Worm (Caenorhabditis elegans) whole organism, young adult: Measurements from ENCODE around the gene sri-40.

ENCODE experiments used
- B0336.3 ChIP-seq: fragments of 200-800 bp; sonication (Bioruptor generic); IDR thresholded peaks from 2 replicates; pipeline ENCODE4 v1.3.6; 2022; ENCODE audit warnings: missing genetic modification characterization, missing compliant biosample characterization
- C06A6.2 ChIP-seq: fragments of 200-800 bp; sonication (Bioruptor generic); conservative IDR thresholded peaks from 2 replicates; pipeline ENCODE4 v1.3.6; 2022; ENCODE audit warnings: missing genetic modification characterization, missing compliant biosample characterization
- F33H1.4 ChIP-seq: fragments of 200-800 bp; sonication (Bioruptor generic); IDR thresholded peaks from 2 replicates; pipeline ENCODE4 v1.3.6; 2022; ENCODE audit warnings: missing genetic modification reagents, missing genetic modification characterization, missing compliant biosample characterization
- F37B4.10 ChIP-seq: fragments of 200-800 bp; sonication (Bioruptor generic); IDR thresholded peaks from 2 replicates; pipeline ENCODE4 v1.3.6; 2022; ENCODE audit warnings: missing genetic modification characterization, missing compliant biosample characterization
- F55B11.4 ChIP-seq: sonication (generic microtip); optimal IDR thresholded peaks from 2 replicates; lab custom pipeline; 2016; ENCODE audit warnings: missing compliant biosample characterization, missing genetic modification characterization, borderline replicate concordance; ENCODE audit not compliant: insufficient read depth
- F57A8.1 ChIP-seq: fragments of 200-800 bp; sonication (Bioruptor generic); optimal IDR thresholded peaks from 2 replicates; lab custom pipeline; 2018; ENCODE audit warnings: mild to moderate bottlenecking, missing genetic modification characterization, moderate library complexity, missing compliant biosample characterization
- Y79H2A.3 ChIP-seq: fragments of 200-800 bp; sonication (Bioruptor generic); conservative IDR thresholded peaks from 2 replicates; pipeline ENCODE4 v1.3.6; 2022; ENCODE audit warnings: missing genetic modification reagents, missing genetic modification characterization, missing compliant biosample characterization
- aptf-2 ChIP-seq: fragments of 200-800 bp; sonication (Bioruptor generic); conservative IDR thresholded peaks from 2 replicates; pipeline ENCODE4 v1.3.6; 2022; ENCODE audit warnings: missing genetic modification reagents, missing genetic modification characterization, missing compliant biosample characterization
- athp-1 ChIP-seq: sonication (generic microtip); optimal IDR thresholded peaks from 2 replicates; lab custom pipeline; 2017; ENCODE audit warnings: mild to moderate bottlenecking, missing genetic modification characterization, missing compliant biosample characterization
- attf-3 ChIP-seq: fragments of 200-800 bp; sonication (Bioruptor generic); conservative IDR thresholded peaks from 2 replicates; pipeline ENCODE4 v1.3.6; 2022; ENCODE audit warnings: missing genetic modification reagents, missing genetic modification characterization, missing compliant biosample characterization
- attf-5 ChIP-seq: fragments of 200-800 bp; sonication (Bioruptor generic); optimal IDR thresholded peaks from 2 replicates; lab custom pipeline; 2018; ENCODE audit warnings: mild to moderate bottlenecking, missing genetic modification characterization, missing compliant biosample characterization
- cebp-1 ChIP-seq, 2 experiments: fragments of 200-800 bp in 1 of 2; sonication (Bioruptor generic) in 1 of 2; sonication (generic microtip) in 1 of 2; IDR thresholded peaks in 1 of 2; optimal IDR thresholded peaks in 1 of 2; 2 replicates each; pipeline versions ENCODE4 v1.3.6 to Lab custom; 2017 to 2022; ENCODE audit warnings: missing compliant biosample characterization in 2 of 2, missing genetic modification characterization in 2 of 2, mild to moderate bottlenecking in 1 of 2, missing genetic modification reagents in 1 of 2, moderate library complexity in 1 of 2
- ceh-100 ChIP-seq: fragments of 200-800 bp; sonication (Bioruptor generic); IDR thresholded peaks from 2 replicates; pipeline ENCODE4 v1.3.6; 2022; ENCODE audit warnings: missing genetic modification reagents, missing genetic modification characterization, missing compliant biosample characterization
- ceh-40 ChIP-seq: fragments of 200-800 bp; sonication (Bioruptor generic); IDR thresholded peaks from 2 replicates; pipeline ENCODE4 v1.3.6; 2022; ENCODE audit warnings: missing genetic modification characterization, missing compliant biosample characterization
- ceh-79 ChIP-seq: sonication (generic microtip); optimal IDR thresholded peaks from 2 replicates; lab custom pipeline; 2017; ENCODE audit warnings: mild to moderate bottlenecking, missing genetic modification characterization, missing compliant biosample characterization
- egl-18 ChIP-seq: fragments of 200-800 bp; sonication (Bioruptor generic); IDR thresholded peaks from 2 replicates; pipeline ENCODE4 v1.3.6; 2022; ENCODE audit warnings: missing genetic modification reagents, missing genetic modification characterization, missing compliant biosample characterization
- egl-44 ChIP-seq: fragments of 200-800 bp; sonication (Bioruptor generic); IDR thresholded peaks from 2 replicates; pipeline ENCODE4 v1.3.6; 2022; ENCODE audit warnings: missing genetic modification reagents, missing genetic modification characterization, missing compliant biosample characterization
- egrh-3 ChIP-seq: fragments of 200-800 bp; sonication (Bioruptor generic); IDR thresholded peaks from 2 replicates; pipeline ENCODE4 v1.3.6; 2022; ENCODE audit warnings: missing genetic modification reagents, missing genetic modification characterization, missing compliant biosample characterization
- fkh-3 ChIP-seq: sonication (generic microtip); optimal IDR thresholded peaks from 2 replicates; lab custom pipeline; 2016; ENCODE audit warnings: mild to moderate bottlenecking, missing genetic modification characterization, missing compliant biosample characterization
- gei-17 ChIP-seq: fragments of 200-800 bp; sonication (Bioruptor generic); optimal IDR thresholded peaks from 2 replicates; lab custom pipeline; 2018; ENCODE audit warnings: mild to moderate bottlenecking, missing genetic modification characterization, missing compliant biosample characterization
- hlh-12 ChIP-seq: sonication (generic microtip); optimal IDR thresholded peaks from 2 replicates; lab custom pipeline; 2016; ENCODE audit warnings: missing genetic modification characterization, missing compliant biosample characterization
- hmg-1.2 ChIP-seq: fragments of 200-800 bp; sonication (Bioruptor generic); IDR thresholded peaks from 2 replicates; pipeline ENCODE4 v1.3.6; 2022; ENCODE audit warnings: missing genetic modification reagents, missing genetic modification characterization, missing compliant biosample characterization
- lag-1 ChIP-seq: fragments of 200-800 bp; sonication (Bioruptor generic); IDR thresholded peaks from 2 replicates; pipeline ENCODE4 v1.3.6; 2022; ENCODE audit warnings: missing genetic modification reagents, missing genetic modification characterization, missing compliant biosample characterization
- lin-35 ChIP-seq, 3 experiments: fragments of 150-350 bp in 2 of 3; sonication (generic microtip) in 1 of 3; optimal IDR thresholded peaks; 2 replicates each; lab custom pipeline; 2014 to 2018; ENCODE audit warnings: missing biosample characterization in 3 of 3, missing genetic modification characterization in 3 of 3, missing genetic modification reagents in 3 of 3
- lin-54 ChIP-seq: fragments of 200-800 bp; sonication (Bioruptor generic); optimal IDR thresholded peaks from 2 replicates; lab custom pipeline; 2018; ENCODE audit warnings: mild to moderate bottlenecking, missing genetic modification characterization, missing compliant biosample characterization
- lir-1 ChIP-seq: fragments of 200-800 bp; sonication (Bioruptor generic); conservative IDR thresholded peaks from 2 replicates; pipeline ENCODE4 v1.3.6; 2022; ENCODE audit warnings: missing genetic modification reagents, missing genetic modification characterization, missing compliant biosample characterization
- lsy-27 ChIP-seq: sonication (generic microtip); optimal IDR thresholded peaks from 2 replicates; lab custom pipeline; 2017; ENCODE audit warnings: missing genetic modification characterization, mild to moderate bottlenecking, missing compliant biosample characterization, antibody characterized with exemption, missing genotype, borderline replicate concordance; ENCODE audit not compliant: insufficient read depth
- madf-3 ChIP-seq: fragments of 200-800 bp; sonication (Bioruptor generic); IDR thresholded peaks from 2 replicates; pipeline ENCODE4 v1.3.6; 2022; ENCODE audit warnings: missing genetic modification reagents, missing genetic modification characterization, missing compliant biosample characterization
- nfya-2 ChIP-seq: fragments of 200-800 bp; sonication (Bioruptor generic); IDR thresholded peaks from 2 replicates; pipeline ENCODE4 v1.3.6; 2022; ENCODE audit warnings: missing genetic modification reagents, missing genetic modification characterization, missing compliant biosample characterization
- nfyb-1 ChIP-seq: fragments of 200-800 bp; sonication (Bioruptor generic); IDR thresholded peaks from 2 replicates; pipeline ENCODE4 v1.3.6; 2022; ENCODE audit warnings: missing genetic modification reagents, missing genetic modification characterization, missing compliant biosample characterization
- nhr-120 ChIP-seq: fragments of 200-800 bp; sonication (Bioruptor generic); IDR thresholded peaks from 2 replicates; pipeline ENCODE4 v1.3.6; 2022; ENCODE audit warnings: missing genetic modification characterization, missing compliant biosample characterization
- nhr-80 ChIP-seq: sonication (generic microtip); optimal IDR thresholded peaks from 2 replicates; lab custom pipeline; 2016; ENCODE audit warnings: missing genetic modification characterization, missing compliant biosample characterization
- rcor-1 ChIP-seq: fragments of 200-800 bp; sonication (Bioruptor generic); IDR thresholded peaks from 2 replicates; pipeline ENCODE4 v1.3.6; 2022; ENCODE audit warnings: missing genetic modification reagents, missing genetic modification characterization, missing compliant biosample characterization
- sea-2 ChIP-seq: fragments of 200-800 bp; sonication (Bioruptor generic); IDR thresholded peaks from 2 replicates; pipeline ENCODE4 v1.3.6; 2022; ENCODE audit warnings: missing genetic modification characterization, missing compliant biosample characterization
- snpc-1.1 ChIP-seq: sonication (generic microtip); optimal IDR thresholded peaks from 2 replicates; lab custom pipeline; 2017; ENCODE audit warnings: missing genetic modification characterization, mild to moderate bottlenecking, missing compliant biosample characterization, antibody characterized with exemption, moderate library complexity, missing genotype, missing genetic modification reagents; ENCODE audit not compliant: insufficient read depth
- sptf-2 ChIP-seq: fragments of 200-800 bp; sonication (Bioruptor generic); optimal IDR thresholded peaks from 2 replicates; lab custom pipeline; 2018; ENCODE audit warnings: mild to moderate bottlenecking, missing genetic modification characterization, missing compliant biosample characterization
- tbp1 ChIP-seq: fragments of 200-800 bp; sonication (Bioruptor generic); optimal IDR thresholded peaks from 2 replicates; lab custom pipeline; 2018; ENCODE audit warnings: mild to moderate bottlenecking, missing genetic modification characterization, missing compliant biosample characterization
- tbx-9 ChIP-seq: sonication (generic microtip); optimal IDR thresholded peaks from 2 replicates; lab custom pipeline; 2016; ENCODE audit warnings: borderline replicate concordance, missing genetic modification characterization, inconsistent platforms, missing compliant biosample characterization
- unc-62 ChIP-seq: fragments of 150-350 bp; optimal IDR thresholded peaks from 2 replicates; lab custom pipeline; 2014; ENCODE audit warnings: missing biosample characterization, missing genetic modification reagents, missing genetic modification characterization
- zfh-2 ChIP-seq: fragments of 200-800 bp; sonication (Bioruptor generic); conservative IDR thresholded peaks from 2 replicates; pipeline ENCODE4 v1.3.6; 2022; ENCODE audit warnings: missing genetic modification reagents, missing genetic modification characterization, missing compliant biosample characterization
- zim-3 ChIP-seq: sonication (generic microtip); optimal IDR thresholded peaks from 2 replicates; lab custom pipeline; 2017; ENCODE audit warnings: mild to moderate bottlenecking, missing genetic modification characterization, moderate library complexity, missing compliant biosample characterization
- ztf-28 ChIP-seq: fragments of 200-800 bp; sonication (Bioruptor generic); IDR thresholded peaks from 2 replicates; pipeline ENCODE4 v1.3.6; 2022; ENCODE audit warnings: missing genetic modification reagents, missing genetic modification characterization, missing compliant biosample characterization

sri-40 gene

ce11 chrII:3154383-3154782, 23.4 kb upstream of the sri-40 start, which contains the start of gene sri-32:
sri-32 (minus strand) TSS chrII:3154483.
- TF ChIP-seq B0336.3 (GFP tag; lab: Robert Waterston, UW) (no peak), lir-1 (GFP tag; lab: Robert Waterston, UW) (no peak), tbp1 (GFP tag; lab: Kevin White, UChicago) (no peak), zim-3 (tag; lab: Kevin White, UChicago) (no peak), gei-17 (GFP tag; lab: Kevin White, UChicago) (no peak), snpc-1.1 (no peak), rcor-1 (GFP tag; lab: Robert Waterston, UW) (no peak), nfya-2 (GFP tag; lab: Robert Waterston, UW) (no peak), sptf-2 (GFP tag; lab: Kevin White, UChicago) (no peak), lin-54 (GFP tag; lab: Kevin White, UChicago) (no peak), attf-3 (GFP tag; lab: Robert Waterston, UW) (no peak)
- TF ChIP-seq, all 124 proteins: peak for 0

- TF ChIP-seq sea-2 (GFP tag; lab: Robert Waterston, UW) (no peak), cebp-1 (GFP tag; IDR thresholded peaks at IDR 0.05; lab: Robert Waterston, UW) (no peak), cebp-1 (tag; optimal IDR thresholded peaks at IDR 0.05; lab: Kevin White, UChicago) (no peak), attf-5 (GFP tag; lab: Kevin White, UChicago) (no peak), ceh-79 (tag; lab: Kevin White, UChicago) (no peak), lin-35 (GFP tag; optimal IDR thresholded peaks at IDR 0.05; lab: Kevin White, UChicago) (no peak), lin-54 (GFP tag; lab: Kevin White, UChicago) (no peak), ztf-28 (GFP tag; lab: Robert Waterston, UW) (no peak), snpc-1.1 (no peak), F55B11.4 (no peak), ceh-40 (no peak), nfyb-1 (GFP tag; lab: Robert Waterston, UW) (no peak), fkh-3 (tag; lab: Kevin White, UChicago) (no peak), tbx-9 (tag; lab: Kevin White, UChicago) (no peak), F33H1.4 (GFP tag; lab: Robert Waterston, UW) (no peak), hmg-1.2 (GFP tag; lab: Robert Waterston, UW) (no peak), zfh-2 (GFP tag; lab: Robert Waterston, UW) (no peak), F37B4.10 (no peak), egrh-3 (GFP tag; lab: Robert Waterston, UW) (no peak)
Observed at ce11 chrII:3156749-3157148, 21.0 kb upstream of the sri-40 start, which contains the start of gene sri-33. sri-33 (minus strand) TSS chrII:3156849.

- no peak for TF ChIP-seq nhr-80 (tag; lab: Kevin White, UChicago)
- TF ChIP-seq hlh-12 (tag; lab: Kevin White, UChicago), result no peak
- TF ChIP-seq F57A8.1 (GFP tag; lab: Kevin White, UChicago), result no peak
- TF ChIP-seq lsy-27 (tag; lab: Kevin White, UChicago), result no peak
- TF ChIP-seq ceh-100, result no peak
- TF ChIP-seq Y79H2A.3 (GFP tag; lab: Robert Waterston, UW), result no peak
- no peak for TF ChIP-seq unc-62 (GFP tag; lab: Kevin White, UChicago)
- TF ChIP-seq lag-1, result no peak
- TF ChIP-seq egl-44, result no peak
- TF ChIP-seq madf-3 (GFP tag; lab: Robert Waterston, UW), result no peak
- no peak for TF ChIP-seq athp-1
- no peak for TF ChIP-seq nhr-120
- no peak for TF ChIP-seq hmg-1.2 (GFP tag; lab: Robert Waterston, UW)
- TF ChIP-seq F33H1.4 (GFP tag; lab: Robert Waterston, UW), result no peak
- TF ChIP-seq egl-18 (GFP tag; lab: Robert Waterston, UW), result no peak
- no peak for TF ChIP-seq fkh-3 (tag; lab: Kevin White, UChicago)
- no peak for TF ChIP-seq C06A6.2 (GFP tag; lab: Robert Waterston, UW)
- TF ChIP-seq aptf-2 (GFP tag; lab: Robert Waterston, UW), result no peak
Observed at ce11 chrII:3158985-3159384, 18.8 kb upstream of the sri-40 start, which contains the start of gene sri-34. sri-34 (minus strand) TSS chrII:3159085.
